Worm (Caenorhabditis elegans): ENCODE measurements around the gene C44C10.10.

C44C10.10 gene

ce11 chrX:11661625-11662024 is 28.5 kb upstream of the C44C10.10 start, which contains the start of gene sfxn-1.5:
Gene sfxn-1.5 (minus strand): TSS chrX:11661660.
- no peak for TF ChIP-seq sem-4 (tag; optimal IDR thresholded peaks at IDR 0.05)
- TF ChIP-seq nhr-11 (tag; optimal IDR thresholded peaks at IDR 0.05), result no peak
- TF ChIP-seq nhr-23 (tag; optimal IDR thresholded peaks at IDR 0.05), result no peak
- no peak for TF ChIP-seq lsy-2 (tag; optimal IDR thresholded peaks at IDR 0.05)
- TF ChIP-seq ama-1 (optimal IDR thresholded peaks at IDR 0.05), result no peak
- TF ChIP-seq unc-39 (tag; optimal IDR thresholded peaks at IDR 0.05), result no peak
- no peak for TF ChIP-seq C34F6.9 (tag; optimal IDR thresholded peaks at IDR 0.05)
- TF ChIP-seq nhr-6 (tag; optimal IDR thresholded peaks at IDR 0.05), result no peak
- TF ChIP-seq dmd-4 (tag; optimal IDR thresholded peaks at IDR 0.05), result no peak
- no peak for TF ChIP-seq zag-1 (tag; optimal IDR thresholded peaks at IDR 0.05)
- TF ChIP-seq nhr-21 (tag; optimal IDR thresholded peaks at IDR 0.05), result no peak
- no peak for TF ChIP-seq peb-1 (tag; optimal IDR thresholded peaks at IDR 0.05)
- TF ChIP-seq ZK546.5 (tag; optimal IDR thresholded peaks at IDR 0.05), result no peak
- TF ChIP-seq nhr-237 (tag; optimal IDR thresholded peaks at IDR 0.05), result no peak
- peak; percentile 79 for TF ChIP-seq crh-2 (tag; optimal IDR thresholded peaks at IDR 0.05)
- TF ChIP-seq snpc-4 (tag; optimal IDR thresholded peaks at IDR 0.05), result no peak
- TF ChIP-seq sma-3 (GFP tag; optimal IDR thresholded peaks at IDR 0.05), result peak; percentile 44
- no peak for TF ChIP-seq elt-1 (tag; optimal IDR thresholded peaks at IDR 0.05)
- no peak for TF ChIP-seq alr-1 (tag; optimal IDR thresholded peaks at IDR 0.05)
- TF ChIP-seq sma-9 (GFP tag; optimal IDR thresholded peaks at IDR 0.05), result peak; percentile 94
- no peak for TF ChIP-seq sma-9 (tag; optimal IDR thresholded peaks at IDR 0.05)
- peak; percentile 1 for TF ChIP-seq egl-27 (tag; optimal IDR thresholded peaks at IDR 0.05)
- TF ChIP-seq ceh-16 (tag; optimal IDR thresholded peaks at IDR 0.05), result no peak
- TF ChIP-seq unc-55 (GFP tag; optimal IDR thresholded peaks at IDR 0.05), result no peak
- peak; percentile 21 for TF ChIP-seq lin-13 (GFP tag; optimal IDR thresholded peaks at IDR 0.05)
- no peak for TF ChIP-seq lin-39 (tag; optimal IDR thresholded peaks at IDR 0.05)
- TF ChIP-seq blmp-1 (tag; optimal IDR thresholded peaks at IDR 0.05; ENCODE audit: insufficient read depth), result no peak
- TF ChIP-seq ztf-11 (tag; optimal IDR thresholded peaks at IDR 0.05), result no peak
- no peak for TF ChIP-seq ceh-82 (tag; optimal IDR thresholded peaks at IDR 0.05)
- TF ChIP-seq nhr-77 (tag; optimal IDR thresholded peaks at IDR 0.05), result no peak
- no peak for TF ChIP-seq aly-2 (tag; optimal IDR thresholded peaks at IDR 0.05)
- TF ChIP-seq ztf-1 (GFP tag; conservative IDR thresholded peaks at IDR 0.05), result no peak
- no peak for TF ChIP-seq unc-62 (GFP tag; optimal IDR thresholded peaks at IDR 0.05)
- no peak for TF ChIP-seq elt-3 (tag; optimal IDR thresholded peaks at IDR 0.05)
- no peak for TF ChIP-seq mbf-1 (tag; optimal IDR thresholded peaks at IDR 0.05)
- TF ChIP-seq skn-1 (tag; optimal IDR thresholded peaks at IDR 0.05), result no peak
- no peak for TF ChIP-seq lin-11 (tag; optimal IDR thresholded peaks at IDR 0.05)
- no peak for TF ChIP-seq nhr-25 (tag; optimal IDR thresholded peaks at IDR 0.05)
- TF ChIP-seq nhr-129 (tag; optimal IDR thresholded peaks at IDR 0.05), result peak; percentile 95
- TF ChIP-seq F13H6.1 (tag; optimal IDR thresholded peaks at IDR 0.05), result peak; percentile 67
- TF ChIP-seq nhr-10 (tag; optimal IDR thresholded peaks at IDR 0.05), result no peak
- TF ChIP-seq ztf-4 (tag; optimal IDR thresholded peaks at IDR 0.05), result no peak
- TF ChIP-seq nhr-12 (tag; optimal IDR thresholded peaks at IDR 0.05), result no peak
- peak in 1 of 2 experiments; percentile 77 for TF ChIP-seq mdl-1 (tag; optimal IDR thresholded peaks at IDR 0.05)
- TF ChIP-seq fos-1 (tag; optimal IDR thresholded peaks at IDR 0.05), result peak; percentile 95
- no peak for TF ChIP-seq Y55F3AM.14 (GFP tag; optimal IDR thresholded peaks at IDR 0.05)
- peak; percentile 25 for TF ChIP-seq gmeb-1 (tag; optimal IDR thresholded peaks at IDR 0.05)
- no peak for TF ChIP-seq R02D3.7 (tag; optimal IDR thresholded peaks at IDR 0.05)
- no peak for TF ChIP-seq mab-5 (tag; optimal IDR thresholded peaks at IDR 0.05)
